Fruit fly (Drosophila melanogaster) whole organism, embryonic: ENCODE data around the gene Ak1.

ENCODE experiments used
- Bgb ChIP-seq: fragments of 200-800 bp; sonication (Bioruptor generic); IDR thresholded peaks from 2 replicates; pipeline ENCODE4 v1.3.6; 2022; ENCODE audit warnings: missing biosample characterization, missing genetic modification characterization; ENCODE audit not compliant: partially characterized antibody
- BtbVII ChIP-seq: fragments of 200-800 bp; sonication (Bioruptor generic); optimal IDR thresholded peaks from 3 replicates; lab custom pipeline; 2017; ENCODE audit warnings: missing biosample characterization, mild to moderate bottlenecking, missing genetic modification characterization
- CG14014 ChIP-seq: fragments of 200-800 bp; sonication (Bioruptor generic); IDR thresholded peaks from 2 replicates; pipeline ENCODE4 v1.3.6; 2022; ENCODE audit warnings: missing biosample characterization, missing genetic modification characterization
- CG14050 ChIP-seq: fragments of 200-800 bp; sonication (Bioruptor generic); IDR thresholded peaks from 3 replicates; pipeline ENCODE4 v1.3.6; 2022; ENCODE audit warnings: missing biosample characterization, missing genetic modification characterization
- CG14710 ChIP-seq: fragments of 200-800 bp; sonication (Bioruptor generic); optimal IDR thresholded peaks from 3 replicates; lab custom pipeline; 2019; ENCODE audit warnings: missing biosample characterization, mild to moderate bottlenecking, missing genetic modification characterization, moderate library complexity
- CG15269 ChIP-seq: fragments of 200-800 bp; sonication (Bioruptor generic); optimal IDR thresholded peaks from 2 replicates; lab custom pipeline; 2018; ENCODE audit warnings: missing biosample characterization, mild to moderate bottlenecking, missing genetic modification characterization, moderate library complexity
- CG15696 ChIP-seq: fragments of 200-800 bp; sonication (Bioruptor generic); optimal IDR thresholded peaks from 2 replicates; lab custom pipeline; 2019; ENCODE audit warnings: missing biosample characterization, mild to moderate bottlenecking, missing genetic modification characterization, moderate library complexity
- CG2202 ChIP-seq: fragments of 200-800 bp; sonication (Bioruptor generic); optimal IDR thresholded peaks from 2 replicates; lab custom pipeline; 2018; ENCODE audit warnings: missing biosample characterization, mild to moderate bottlenecking, missing genetic modification characterization
- CG3163 ChIP-seq: fragments of 200-800 bp; sonication (Bioruptor generic); optimal IDR thresholded peaks from 3 replicates; lab custom pipeline; 2016; ENCODE audit warnings: missing biosample characterization, missing genetic modification characterization
- CG32532 ChIP-seq: fragments of 200-800 bp; sonication (Bioruptor generic); IDR thresholded peaks from 2 replicates; pipeline ENCODE4 v1.3.6; 2022; ENCODE audit warnings: missing biosample characterization, missing genetic modification characterization
- CG34224 ChIP-seq: fragments of 200-800 bp; sonication (Bioruptor generic); IDR thresholded peaks from 3 replicates; pipeline ENCODE4 v1.3.6; 2022; ENCODE audit warnings: missing biosample characterization, missing genetic modification characterization; ENCODE audit not compliant: partially characterized antibody
- CG3995 ChIP-seq: fragments of 200-800 bp; sonication (Bioruptor generic); optimal IDR thresholded peaks from 3 replicates; lab custom pipeline; 2016; ENCODE audit warnings: missing biosample characterization, missing genetic modification characterization
- CG4707 ChIP-seq: fragments of 200-800 bp; sonication (Bioruptor generic); optimal IDR thresholded peaks from 2 replicates; lab custom pipeline; 2018; ENCODE audit warnings: missing biosample characterization, mild to moderate bottlenecking, missing genetic modification characterization, moderate library complexity
- CG7556 ChIP-seq: fragments of 200-800 bp; sonication (Bioruptor generic); optimal IDR thresholded peaks from 2 replicates; lab custom pipeline; 2017; ENCODE audit warnings: missing biosample characterization, mild to moderate bottlenecking, missing genetic modification characterization
- CG7987 ChIP-seq: fragments of 200-800 bp; sonication (Bioruptor generic); optimal IDR thresholded peaks from 2 replicates; lab custom pipeline; 2018; ENCODE audit warnings: missing biosample characterization, mild to moderate bottlenecking, missing genetic modification characterization, moderate library complexity
- CG9817 ChIP-seq: fragments of 200-800 bp; sonication (Bioruptor generic); optimal IDR thresholded peaks from 2 replicates; lab custom pipeline; 2018; ENCODE audit warnings: missing biosample characterization, mild to moderate bottlenecking, missing genetic modification characterization, moderate library complexity
- E2f2 ChIP-seq: fragments of 200-800 bp; sonication (Bioruptor generic); IDR thresholded peaks from 2 replicates; pipeline ENCODE4 v1.3.6; 2022; ENCODE audit warnings: missing biosample characterization, missing genetic modification characterization
- HLH54F ChIP-seq: fragments of 200-800 bp; sonication (Bioruptor generic); optimal IDR thresholded peaks from 3 replicates; lab custom pipeline; 2016; ENCODE audit warnings: missing biosample characterization, missing genetic modification characterization
- Hmr ChIP-seq: fragments of 200-800 bp; sonication (Bioruptor generic); optimal IDR thresholded peaks from 3 replicates; lab custom pipeline; 2017; ENCODE audit warnings: mild to moderate bottlenecking, missing biosample characterization, missing genetic modification reagents, missing genetic modification characterization
- Hmx ChIP-seq: fragments of 200-800 bp; sonication (Bioruptor generic); optimal IDR thresholded peaks from 2 replicates; lab custom pipeline; 2016; ENCODE audit warnings: missing biosample characterization, missing genetic modification characterization
- Hr51 ChIP-seq, 2 experiments: fragments of 200-800 bp; sonication (Bioruptor generic); optimal IDR thresholded peaks; 2 replicates in 1 of 2; 3 replicates in 1 of 2; lab custom pipeline; 2016 to 2018; ENCODE audit warnings: missing biosample characterization in 2 of 2, missing genetic modification characterization in 2 of 2, mild to moderate bottlenecking in 1 of 2, moderate library complexity in 1 of 2
- Hr78 ChIP-seq, 2 experiments: fragments of 200-800 bp in 1 of 2; fragments of >200 bp in 1 of 2; sonication (Bioruptor generic) in 1 of 2; optimal IDR thresholded peaks; 2 replicates each; lab custom pipeline; 2017 to 2019; ENCODE audit warnings: missing biosample characterization in 2 of 2, missing genetic modification characterization in 2 of 2, mild to moderate bottlenecking in 1 of 2, moderate library complexity in 1 of 2
- Jarid2 ChIP-seq: fragments of 200-800 bp; sonication (Bioruptor generic); optimal IDR thresholded peaks from 3 replicates; lab custom pipeline; 2017; ENCODE audit warnings: mild to moderate bottlenecking, missing biosample characterization, missing genetic modification reagents, missing genetic modification characterization
- NC2β ChIP-seq: fragments of 200-800 bp; sonication (Bioruptor generic); optimal IDR thresholded peaks from 2 replicates; lab custom pipeline; 2016; ENCODE audit warnings: missing biosample characterization, missing genetic modification characterization
- Optix ChIP-seq: fragments of 200-800 bp; sonication (Bioruptor generic); IDR thresholded peaks from 3 replicates; pipeline ENCODE4 v1.3.6; 2022; ENCODE audit warnings: missing biosample characterization, missing genetic modification characterization
- Ravus ChIP-seq: fragments of 200-800 bp; sonication (Bioruptor generic); IDR thresholded peaks from 2 replicates; pipeline ENCODE4 v1.3.6; 2022; ENCODE audit warnings: missing biosample characterization, missing genetic modification characterization
- Sox100B ChIP-seq: fragments of 200-800 bp; sonication (Bioruptor generic); optimal IDR thresholded peaks from 3 replicates; lab custom pipeline; 2018; ENCODE audit warnings: missing biosample characterization, mild to moderate bottlenecking, missing genetic modification characterization
- Sry-δ ChIP-seq: fragments of 200-800 bp; sonication (Bioruptor generic); optimal IDR thresholded peaks from 2 replicates; lab custom pipeline; 2016; ENCODE audit warnings: missing biosample characterization, missing genetic modification characterization
- Vsx1 ChIP-seq: fragments of 200-800 bp; sonication (Bioruptor generic); optimal IDR thresholded peaks from 2 replicates; lab custom pipeline; 2017; ENCODE audit warnings: missing biosample characterization, mild to moderate bottlenecking, missing genetic modification characterization, missing genetic modification reagents
- ac ChIP-seq: fragments of 200-800 bp; sonication (Bioruptor generic); optimal IDR thresholded peaks from 3 replicates; lab custom pipeline; 2017; ENCODE audit warnings: missing biosample characterization, mild to moderate bottlenecking, missing genetic modification characterization
- aop ChIP-seq: fragments of 200-800 bp; sonication (Bioruptor generic); IDR thresholded peaks from 2 replicates; pipeline ENCODE4 v1.3.6; 2022; ENCODE audit warnings: missing biosample characterization, missing genetic modification characterization
- bbx ChIP-seq: fragments of 200-800 bp; sonication (Bioruptor generic); IDR thresholded peaks from 2 replicates; pipeline ENCODE4 v1.3.6; 2022; ENCODE audit warnings: missing biosample characterization, missing genetic modification characterization; ENCODE audit not compliant: partially characterized antibody
- cas ChIP-seq: fragments of 200-800 bp; sonication (Bioruptor generic); IDR thresholded peaks from 2 replicates; pipeline ENCODE4 v1.3.6; 2022; ENCODE audit warnings: missing biosample characterization, missing genetic modification characterization
- dimm ChIP-seq: fragments of 200-800 bp; sonication (Bioruptor generic); IDR thresholded peaks from 2 replicates; pipeline ENCODE4 v1.3.6; 2022; ENCODE audit warnings: missing biosample characterization, missing genetic modification characterization
- en ChIP-seq: fragments of 200-800 bp; sonication (Bioruptor generic); optimal IDR thresholded peaks from 2 replicates; lab custom pipeline; 2016; ENCODE audit warnings: missing biosample characterization, missing genetic modification characterization
- exex ChIP-seq: fragments of 200-800 bp; sonication (Bioruptor generic); optimal IDR thresholded peaks from 4 replicates; lab custom pipeline; 2018; ENCODE audit warnings: missing biosample characterization, mild to moderate bottlenecking, missing genetic modification characterization, moderate library complexity
- fu2 ChIP-seq: fragments of 200-800 bp; sonication (Bioruptor generic); optimal IDR thresholded peaks from 2 replicates; lab custom pipeline; 2016; ENCODE audit warnings: missing biosample characterization, missing genetic modification characterization
- inv ChIP-seq: fragments of 200-800 bp; sonication (Bioruptor generic); IDR thresholded peaks from 2 replicates; pipeline ENCODE4 v1.3.6; 2022; ENCODE audit warnings: missing biosample characterization, missing genetic modification characterization; ENCODE audit not compliant: partially characterized antibody
- jumu ChIP-seq: fragments of 200-800 bp; sonication (Bioruptor generic); optimal IDR thresholded peaks from 3 replicates; lab custom pipeline; 2016; ENCODE audit warnings: missing biosample characterization, missing genetic modification characterization
- lov ChIP-seq, 2 experiments: fragments of 200-800 bp in 1 of 2; fragments of >200 bp in 1 of 2; sonication (Bioruptor generic) in 1 of 2; IDR thresholded peaks in 1 of 2; optimal IDR thresholded peaks in 1 of 2; 2 replicates in 1 of 2; 3 replicates in 1 of 2; pipeline versions ENCODE4 v1.3.6 to Lab custom; 2017 to 2022; ENCODE audit warnings: missing biosample characterization in 1 of 2, missing genetic modification characterization in 1 of 2
- mirr ChIP-seq: fragments of 200-800 bp; sonication (Bioruptor generic); optimal IDR thresholded peaks from 3 replicates; lab custom pipeline; 2018; ENCODE audit warnings: missing biosample characterization, mild to moderate bottlenecking, missing genetic modification characterization
- schlank ChIP-seq: fragments of 200-800 bp; sonication (Bioruptor generic); optimal IDR thresholded peaks from 2 replicates; lab custom pipeline; 2018; ENCODE audit warnings: missing biosample characterization, mild to moderate bottlenecking, missing genetic modification characterization
- seq ChIP-seq: fragments of 200-800 bp; sonication (Bioruptor generic); IDR thresholded peaks from 2 replicates; pipeline ENCODE4 v1.3.6; 2022; ENCODE audit warnings: missing biosample characterization, missing genetic modification characterization
- slp2 ChIP-seq: fragments of 200-800 bp; sonication (Bioruptor generic); optimal IDR thresholded peaks from 2 replicates; lab custom pipeline; 2016; ENCODE audit warnings: missing biosample characterization, missing genetic modification characterization
- sob ChIP-seq: fragments of 200-800 bp; sonication (Bioruptor generic); IDR thresholded peaks from 2 replicates; pipeline ENCODE4 v1.3.6; 2022; ENCODE audit warnings: missing biosample characterization, missing genetic modification characterization
- tna ChIP-seq: fragments of 200-800 bp; sonication (Bioruptor generic); IDR thresholded peaks from 2 replicates; pipeline ENCODE4 v1.3.6; 2022; ENCODE audit warnings: missing biosample characterization, missing genetic modification characterization; ENCODE audit not compliant: partially characterized antibody
- unc-4 ChIP-seq: fragments of 200-800 bp; sonication (Bioruptor generic); IDR thresholded peaks from 2 replicates; pipeline ENCODE4 v1.3.6; 2022; ENCODE audit warnings: missing biosample characterization, missing genetic modification characterization; ENCODE audit not compliant: partially characterized antibody
- vfl ChIP-seq: fragments of 200-800 bp; sonication (Bioruptor generic); optimal IDR thresholded peaks from 2 replicates; lab custom pipeline; 2016; ENCODE audit warnings: missing biosample characterization, missing genetic modification characterization
- wdn ChIP-seq: fragments of 200-800 bp; sonication (Bioruptor generic); IDR thresholded peaks from 2 replicates; pipeline ENCODE4 v1.3.6; 2022; ENCODE audit warnings: missing biosample characterization, missing genetic modification characterization
- z ChIP-seq: fragments of 200-800 bp; sonication (Bioruptor generic); IDR thresholded peaks from 3 replicates; pipeline ENCODE4 v1.3.6; 2022; ENCODE audit warnings: missing biosample characterization, missing genetic modification characterization

Gene Ak1

DNA sequence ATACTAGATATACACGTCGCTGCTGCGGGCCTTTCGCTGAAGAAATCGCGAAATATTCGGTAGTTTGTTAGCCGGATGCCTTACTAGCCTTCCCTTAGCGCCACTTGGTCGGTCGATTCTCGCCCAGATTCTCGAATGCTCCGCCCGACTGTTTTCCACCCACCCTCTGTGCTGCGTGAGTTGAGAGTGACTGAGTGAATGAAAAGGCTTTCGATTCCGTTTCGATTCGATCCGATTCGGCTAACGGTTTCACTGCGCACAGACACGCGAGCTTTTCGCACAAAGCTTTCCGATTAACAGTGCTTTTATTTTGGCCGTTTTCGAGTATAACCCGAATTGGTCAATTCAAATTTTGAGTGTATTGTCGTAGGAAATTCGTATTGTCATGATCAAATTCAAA lies at the start of gene Ak1 (continued):
- TF ChIP-seq fu2 (GFP tag; lab: Kevin White, UChicago), result no peak
- no peak for TF ChIP-seq vfl (GFP tag; lab: Kevin White, UChicago)
- TF ChIP-seq CG15696 (tag; lab: Kevin White, UChicago), result no peak
- peak; percentile 9 for TF ChIP-seq exex (tag; lab: Kevin White, UChicago)
- TF ChIP-seq CG14014 (GFP tag; lab: Robert Waterston, UW), result 0 out of 2 replicates have a peak, but pooled peaks have one; percentile 8
- no peak for TF ChIP-seq HLH54F
- TF ChIP-seq unc-4, result 0 out of 2 replicates have a peak, but pooled peaks have one; percentile 25
- no peak for TF ChIP-seq en (GFP tag; lab: Kevin White, UChicago)
- TF ChIP-seq bbx (GFP tag; lab: Robert Waterston, UW), result peak; percentile 37; the same call in 1 of the 2 replicates
- TF ChIP-seq CG14050 (GFP tag; lab: Robert Waterston, UW), result no peak
- no peak for TF ChIP-seq dimm (GFP tag; lab: Robert Waterston, UW)
- no peak for TF ChIP-seq CG14710 (tag; lab: Kevin White, UChicago)
- TF ChIP-seq ac (GFP tag; lab: Kevin White, UChicago), result no peak
- no peak for TF ChIP-seq Vsx1 (GFP tag; lab: Kevin White, UChicago)
- no peak for TF ChIP-seq CG3163 (GFP tag; lab: Kevin White, UChicago)
- TF ChIP-seq schlank (tag; lab: Kevin White, UChicago), result no peak
- no peak for TF ChIP-seq jumu (GFP tag; lab: Kevin White, UChicago)
- TF ChIP-seq Hmx, result no peak
- TF ChIP-seq inv (GFP tag; lab: Robert Waterston, UW), result no peak
- TF ChIP-seq CG32532 (GFP tag; lab: Robert Waterston, UW), result peak; percentile 32; the same call in 1 of the 2 replicates
- TF ChIP-seq Jarid2 (GFP tag; lab: Kevin White, UChicago), result peak; percentile 78
- TF ChIP-seq CG7556 (GFP tag; lab: Kevin White, UChicago), result no peak
- no peak for TF ChIP-seq CG34224
- no peak for TF ChIP-seq Sox100B (GFP tag; lab: Kevin White, UChicago)
- no peak for TF ChIP-seq aop (GFP tag; lab: Robert Waterston, UW)
- TF ChIP-seq Ravus (GFP tag; lab: Robert Waterston, UW), result no peak
- peak; percentile 26 for TF ChIP-seq mirr (GFP tag; lab: Kevin White, UChicago)
- peak; percentile 33; the same call in 1 of the 2 replicates for TF ChIP-seq sob (GFP tag; lab: Robert Waterston, UW)
- TF ChIP-seq CG9817 (tag; lab: Kevin White, UChicago), result no peak
- no peak for TF ChIP-seq slp2 (GFP tag; lab: Kevin White, UChicago)
- no peak for TF ChIP-seq CG4707 (GFP tag; lab: Kevin White, UChicago)
- TF ChIP-seq NC2β (GFP tag; lab: Kevin White, UChicago), result no peak
- TF ChIP-seq CG15269 (tag; lab: Kevin White, UChicago), result no peak
- no peak for TF ChIP-seq Hmr
- TF ChIP-seq z (GFP tag; lab: Robert Waterston, UW), result no peak; the same call in 2 of the 3 replicates
- no peak for TF ChIP-seq Optix (GFP tag; lab: Robert Waterston, UW)
- TF ChIP-seq tna, result no peak
- TF ChIP-seq Hr78 (GFP tag; optimal IDR thresholded peaks at IDR 0.05; lab: Kevin White, UChicago), result no peak
- no peak for TF ChIP-seq seq (GFP tag; lab: Robert Waterston, UW)
- no peak for TF ChIP-seq Hr51 (GFP tag; optimal IDR thresholded peaks at IDR 0.05; lab: Kevin White, UChicago)
- no peak for TF ChIP-seq CG3995 (GFP tag; lab: Kevin White, UChicago)
- peak; percentile 59; the same call in 1 of the 2 replicates for TF ChIP-seq Bgb (GFP tag; lab: Robert Waterston, UW)
- no peak for TF ChIP-seq cas (GFP tag; lab: Robert Waterston, UW)
- no peak for TF ChIP-seq CG7987
- no peak for TF ChIP-seq wdn (GFP tag; lab: Robert Waterston, UW)
- TF ChIP-seq Sry-δ (GFP tag; lab: Kevin White, UChicago), result no peak
- no peak for TF ChIP-seq CG2202 (tag; lab: Kevin White, UChicago)
- no peak for TF ChIP-seq lov (optimal IDR thresholded peaks at IDR 0.05; lab: Kevin White, UChicago)
- TF ChIP-seq lov (GFP tag; IDR thresholded peaks at IDR 0.05; lab: Robert Waterston, UW), result no peak
- TF ChIP-seq BtbVII (GFP tag; lab: Kevin White, UChicago), result no peak
- no peak for TF ChIP-seq E2f2 (GFP tag; lab: Robert Waterston, UW)
